Fruit fly (Drosophila melanogaster) whole organism, embryonic: ENCODE data around the gene Karybeta3.

ENCODE experiments used
- CG11093 ChIP-seq: fragments of 200-800 bp; sonication (Bioruptor generic); IDR thresholded peaks from 3 replicates; pipeline ENCODE4 v1.3.6; 2022; ENCODE audit warnings: missing biosample characterization, missing genetic modification characterization
- CG1832 ChIP-seq: fragments of 200-800 bp; sonication (Bioruptor generic); optimal IDR thresholded peaks from 2 replicates; lab custom pipeline; 2017; ENCODE audit warnings: missing biosample characterization, mild to moderate bottlenecking, missing genetic modification characterization, inconsistent platforms
- CG2202 ChIP-seq: fragments of 200-800 bp; sonication (Bioruptor generic); optimal IDR thresholded peaks from 2 replicates; lab custom pipeline; 2018; ENCODE audit warnings: missing biosample characterization, mild to moderate bottlenecking, missing genetic modification characterization
- Camta ChIP-seq: fragments of 200-800 bp; sonication (Bioruptor generic); optimal IDR thresholded peaks from 2 replicates; lab custom pipeline; 2016; ENCODE audit warnings: missing biosample characterization, missing genetic modification characterization
- Doc3 ChIP-seq: fragments of 200-800 bp; sonication (Bioruptor generic); IDR thresholded peaks from 3 replicates; pipeline ENCODE4 v1.3.6; 2022; ENCODE audit warnings: missing biosample characterization, missing genetic modification characterization; ENCODE audit not compliant: partially characterized antibody
- Ets97D ChIP-seq: fragments of 200-800 bp; sonication (Bioruptor generic); optimal IDR thresholded peaks from 3 replicates; lab custom pipeline; 2016; ENCODE audit warnings: missing biosample characterization, missing genetic modification characterization
- br ChIP-seq: fragments of >200 bp; optimal IDR thresholded peaks from 2 replicates; lab custom pipeline; 2017
- gt ChIP-seq: fragments of 200-800 bp; sonication (Bioruptor generic); IDR thresholded peaks from 2 replicates; pipeline ENCODE4 v1.3.6; 2022; ENCODE audit warnings: missing biosample characterization, missing genetic modification characterization
- jigr1 ChIP-seq: fragments of 200-800 bp; sonication (Bioruptor generic); IDR thresholded peaks from 3 replicates; pipeline ENCODE4 v1.3.6; 2022; ENCODE audit warnings: missing biosample characterization, missing genetic modification characterization
- oc ChIP-seq: fragments of 200-800 bp; sonication (Bioruptor generic); optimal IDR thresholded peaks from 2 replicates; lab custom pipeline; 2018; ENCODE audit warnings: missing biosample characterization, mild to moderate bottlenecking, missing genetic modification characterization, moderate library complexity

- no peak for TF ChIP-seq br (lab: Kevin White, UChicago)
- TF ChIP-seq CG2202 (tag; lab: Kevin White, UChicago), result no peak
- no peak for TF ChIP-seq CG11093 (GFP tag; lab: Robert Waterston, UW)
- no peak for TF ChIP-seq CG1832 (GFP tag; lab: Kevin White, UChicago)
- no peak for TF ChIP-seq Camta
- no peak for TF ChIP-seq oc (tag; lab: Kevin White, UChicago)
- TF ChIP-seq Ets97D, result no peak
- TF ChIP-seq gt (GFP tag; lab: Robert Waterston, UW), result no peak
- TF ChIP-seq jigr1 (GFP tag; lab: Robert Waterston, UW), result no peak
- TF ChIP-seq Doc3 (GFP tag; lab: Robert Waterston, UW), result no peak
These were observed 32.8 kb upstream of the Karybeta3 start for dm6 chr3R:4616130-4616529.
